Worm (Caenorhabditis elegans) whole organism, L3 larva: ENCODE data around the gene npr-9.

ENCODE experiments used
- ZK546.5 ChIP-seq: sonication (generic microtip); optimal IDR thresholded peaks from 2 replicates; lab custom pipeline; 2017; ENCODE audit warnings: missing biosample characterization, missing genetic modification characterization
- ceh-9 ChIP-seq: sonication (generic microtip); optimal IDR thresholded peaks from 2 replicates; lab custom pipeline; 2018; ENCODE audit warnings: missing biosample characterization, missing genetic modification characterization
- lin-15B ChIP-seq: fragments of 150-350 bp; optimal IDR thresholded peaks from 2 replicates; lab custom pipeline; 2014; ENCODE audit warnings: missing biosample characterization, missing genetic modification characterization
- mdl-1 ChIP-seq: fragments of 150-350 bp; optimal IDR thresholded peaks from 2 replicates; lab custom pipeline; 2014; ENCODE audit warnings: missing biosample characterization, missing genetic modification characterization
- nhr-76 ChIP-seq: fragments of 150-350 bp; sonication (generic microtip); optimal IDR thresholded peaks from 5 replicates; lab custom pipeline; 2014; ENCODE audit warnings: missing biosample characterization, missing genetic modification characterization
- pha-4 ChIP-seq: fragments of 150-350 bp; optimal IDR thresholded peaks from 2 replicates; lab custom pipeline; 2014; ENCODE audit warnings: missing biosample characterization, missing genetic modification reagents, missing genetic modification characterization
- pqm-1 ChIP-seq: fragments of 150-350 bp; optimal IDR thresholded peaks from 2 replicates; lab custom pipeline; 2017; ENCODE audit warnings: missing biosample characterization, missing genetic modification characterization, inconsistent platforms

- TF ChIP-seq nhr-76 (tag; lab: Kevin White, UChicago) (no peak), pqm-1 (no peak), pha-4 (no peak), ZK546.5 (tag; lab: Kevin White, UChicago) (no peak), ceh-9 (tag; lab: Kevin White, UChicago) (no peak), mdl-1 (no peak), lin-15B (tag; lab: Kevin White, UChicago) (no peak)
Observed at ce11 chrX:11329424-11329823, at the start of gene npr-9.
